Worm (Caenorhabditis elegans) whole organism, L4 larva: ENCODE results near the gene W10G6.6.

Source experiments
- D1046.2 ChIP-seq: fragments of 200-800 bp; sonication (Bioruptor generic); IDR thresholded peaks from 2 replicates; pipeline ENCODE4 v1.3.6; 2022; ENCODE audit warnings: missing genetic modification characterization, missing compliant biosample characterization
- F44E2.7 ChIP-seq: fragments of 200-800 bp; sonication (Bioruptor generic); IDR thresholded peaks from 2 replicates; pipeline ENCODE4 v2.1.2; 2022; ENCODE audit warnings: missing genetic modification characterization, missing compliant biosample characterization
- Y105C5A.15 ChIP-seq: fragments of 200-800 bp; sonication (Bioruptor generic); IDR thresholded peaks from 2 replicates; pipeline ENCODE4 v1.3.6; 2022; ENCODE audit warnings: missing genetic modification characterization, missing compliant biosample characterization
- Y48G9A.11 ChIP-seq: fragments of 200-800 bp; sonication (Bioruptor generic); IDR thresholded peaks from 2 replicates; pipeline ENCODE4 v1.3.6; 2022; ENCODE audit warnings: missing genetic modification reagents, missing genetic modification characterization, missing compliant biosample characterization
- Y5F2A.4 ChIP-seq: fragments of 200-800 bp; sonication (Bioruptor generic); optimal IDR thresholded peaks from 2 replicates; lab custom pipeline; 2018; ENCODE audit warnings: mild to moderate bottlenecking, missing genetic modification characterization, missing compliant biosample characterization
- aha-1 ChIP-seq: fragments of 150-350 bp; peaks from one replicate; lab custom pipeline; 2014; ENCODE audit warnings: missing biosample characterization, missing genetic modification characterization
- ceh-28 ChIP-seq: fragments of 150-350 bp; optimal IDR thresholded peaks from 2 replicates; lab custom pipeline; 2014; ENCODE audit warnings: missing biosample characterization, missing genetic modification reagents, missing genetic modification characterization
- ceh-82 ChIP-seq: sonication (generic microtip); optimal IDR thresholded peaks from 2 replicates; lab custom pipeline; 2017; ENCODE audit warnings: missing biosample characterization, missing genetic modification characterization
- ctbp-1 ChIP-seq: fragments of 200-800 bp; sonication (Bioruptor generic); IDR thresholded peaks from 2 replicates; pipeline ENCODE4 v1.3.6; 2022; ENCODE audit warnings: missing genetic modification reagents, missing genetic modification characterization, missing compliant biosample characterization
- daf-16 ChIP-seq, 3 experiments: sonication (generic microtip); optimal IDR thresholded peaks; 2 replicates each; lab custom pipeline; 2016 to 2017; ENCODE audit warnings: missing genetic modification characterization in 3 of 3, missing genetic modification reagents in 3 of 3, mild to moderate bottlenecking in 2 of 3, missing compliant biosample characterization in 2 of 3, missing biosample characterization in 1 of 3, moderate library complexity in 1 of 3
- dmd-6 ChIP-seq: fragments of 200-800 bp; sonication (Bioruptor generic); IDR thresholded peaks from 2 replicates; pipeline ENCODE4 v1.3.6; 2022; ENCODE audit warnings: missing genetic modification reagents, missing genetic modification characterization, missing compliant biosample characterization
- duxl-1 ChIP-seq: sonication (generic microtip); optimal IDR thresholded peaks from 2 replicates; lab custom pipeline; 2016; ENCODE audit warnings: mild to moderate bottlenecking, missing genetic modification characterization, moderate library complexity, missing compliant biosample characterization; ENCODE audit not compliant: poor library complexity
- dve-1 ChIP-seq: sonication (generic microtip); optimal IDR thresholded peaks from 2 replicates; lab custom pipeline; 2017; ENCODE audit warnings: antibody characterized with exemption, mild to moderate bottlenecking, missing genetic modification characterization, missing compliant biosample characterization; ENCODE audit not compliant: insufficient read depth
- hlh-11 ChIP-seq: fragments of 200-800 bp; sonication (Bioruptor generic); optimal IDR thresholded peaks from 2 replicates; lab custom pipeline; 2018; ENCODE audit warnings: mild to moderate bottlenecking, missing genetic modification characterization, missing compliant biosample characterization
- hlh-30 ChIP-seq: sonication (generic microtip); optimal IDR thresholded peaks from 2 replicates; lab custom pipeline; 2017; ENCODE audit warnings: antibody characterized with exemption, mild to moderate bottlenecking, missing genetic modification characterization, missing compliant biosample characterization; ENCODE audit not compliant: insufficient read depth
- lim-7 ChIP-seq: fragments of 200-800 bp; sonication (Bioruptor generic); IDR thresholded peaks from 2 replicates; pipeline ENCODE4 v1.3.6; 2022; ENCODE audit warnings: missing genetic modification characterization, missing compliant biosample characterization
- lin-39 ChIP-seq: fragments of 150-350 bp; optimal IDR thresholded peaks from 2 replicates; lab custom pipeline; 2014; ENCODE audit warnings: missing biosample characterization, missing genetic modification reagents, missing genetic modification characterization
- lsy-2 ChIP-seq, 2 experiments: fragments of 150-350 bp in 1 of 2; sonication (generic microtip) in 1 of 2; optimal IDR thresholded peaks; 2 replicates each; lab custom pipeline; 2014 to 2017; ENCODE audit warnings: missing biosample characterization in 2 of 2, missing genetic modification characterization in 2 of 2
- mdl-1 ChIP-seq, 2 experiments: fragments of 150-350 bp in 1 of 2; sonication (generic microtip) in 1 of 2; optimal IDR thresholded peaks; 2 replicates each; lab custom pipeline; 2014 to 2017; ENCODE audit warnings: missing biosample characterization in 2 of 2, missing genetic modification characterization in 2 of 2
- mxl-3 ChIP-seq: fragments of 200-800 bp; sonication (Bioruptor generic); optimal IDR thresholded peaks from 2 replicates; lab custom pipeline; 2018; ENCODE audit warnings: mild to moderate bottlenecking, missing genetic modification characterization, missing compliant biosample characterization
- nhr-25 ChIP-seq: sonication (generic microtip); optimal IDR thresholded peaks from 2 replicates; lab custom pipeline; 2017; ENCODE audit warnings: missing genetic modification characterization, mild to moderate bottlenecking, missing compliant biosample characterization, antibody characterized with exemption, moderate library complexity, borderline replicate concordance; ENCODE audit not compliant: insufficient read depth
- nhr-28 ChIP-seq: fragments of 150-350 bp; optimal IDR thresholded peaks from 2 replicates; lab custom pipeline; 2014; ENCODE audit warnings: missing biosample characterization, missing genetic modification characterization
- nhr-41 ChIP-seq: fragments of 200-800 bp; sonication (Bioruptor generic); IDR thresholded peaks from 2 replicates; pipeline ENCODE4 v1.3.6; 2022; ENCODE audit warnings: missing genetic modification reagents, missing genetic modification characterization, missing compliant biosample characterization
- nhr-48 ChIP-seq: sonication (generic microtip); optimal IDR thresholded peaks from 2 replicates; lab custom pipeline; 2016; ENCODE audit warnings: mild to moderate bottlenecking, missing genetic modification characterization, missing compliant biosample characterization
- nhr-6 ChIP-seq: fragments of 150-350 bp; optimal IDR thresholded peaks from 2 replicates; lab custom pipeline; 2014; ENCODE audit warnings: missing biosample characterization, missing genetic modification characterization
- snpc-4 ChIP-seq: fragments of 150-350 bp; optimal IDR thresholded peaks from 2 replicates; lab custom pipeline; 2014; ENCODE audit warnings: missing biosample characterization, missing genetic modification characterization
- tra-1 ChIP-seq: fragments of 200-800 bp; sonication (Bioruptor generic); IDR thresholded peaks from 2 replicates; pipeline ENCODE4 v1.3.6; 2022; ENCODE audit warnings: missing genetic modification reagents, missing genetic modification characterization, missing compliant biosample characterization
- unc-62 ChIP-seq, 3 experiments: fragments of 150-350 bp in 1 of 3; sonication (generic microtip); optimal IDR thresholded peaks in 2 of 3; peaks in 1 of 3; 1 replicate in 1 of 3; 2 replicates in 2 of 3; lab custom pipeline; 2014 to 2017; ENCODE audit warnings: missing biosample characterization in 3 of 3, missing genetic modification characterization in 3 of 3, missing genetic modification reagents in 3 of 3, missing genotype in 1 of 3
- zag-1 ChIP-seq: fragments of 150-350 bp; optimal IDR thresholded peaks from 2 replicates; lab custom pipeline; 2014; ENCODE audit warnings: missing biosample characterization, missing genetic modification characterization
- ztf-7 ChIP-seq: fragments of 150-350 bp; optimal IDR thresholded peaks from 2 replicates; lab custom pipeline; 2014; ENCODE audit warnings: missing biosample characterization, missing genetic modification characterization

Gene W10G6.6

ce11 chrX:16297123-16297522 is 46.5 kb upstream of the W10G6.6 start (continued):
- TF ChIP-seq duxl-1 (tag; lab: Kevin White, UChicago) (no peak), nhr-6 (tag; lab: Kevin White, UChicago) (no peak), nhr-41 (GFP tag; lab: Robert Waterston, UW) (no peak), ztf-7 (tag; lab: Kevin White, UChicago) (no peak)

- TF ChIP-seq unc-62 (GFP tag; optimal IDR thresholded peaks at IDR 0.05 in 1 of 2; lab: Kevin White, UChicago) = peak in 1 of 2 experiments; percentile 14
- no peak for TF ChIP-seq unc-62 (tag; optimal IDR thresholded peaks at IDR 0.05; lab: Kevin White, UChicago)
- no peak for TF ChIP-seq ceh-82 (tag; lab: Kevin White, UChicago)
- TF ChIP-seq aha-1 (tag; lab: Kevin White, UChicago) = peak; percentile 82
Observed at ce11 chrX:16292933-16293332, 42.4 kb upstream of the W10G6.6 start, which contains the start of gene F52E10.4. F52E10.4 (minus strand) TSS chrX:16293033.

- TF ChIP-seq hlh-30 (peak; percentile 68), nhr-25 (tag; lab: Kevin White, UChicago) (peak; percentile 64), ctbp-1 (GFP tag; lab: Robert Waterston, UW) (no peak), nhr-28 (tag; lab: Kevin White, UChicago) (peak; percentile 16), hlh-11 (tag; lab: Kevin White, UChicago) (peak; percentile 40), mxl-3 (GFP tag; lab: Kevin White, UChicago) (peak; percentile 93), daf-16 (GFP tag; optimal IDR thresholded peaks at IDR 0.05; lab: Kevin White, UChicago) (no peak), daf-16 (tag; optimal IDR thresholded peaks at IDR 0.05; lab: Kevin White, UChicago) (peak; percentile 23), tra-1 (GFP tag; lab: Robert Waterston, UW) (0 out of 2 replicates have a peak, but pooled peaks have one; percentile 38), dmd-6 (GFP tag; lab: Robert Waterston, UW) (peak; percentile 80), nhr-48 (peak; percentile 15), dve-1 (tag; lab: Kevin White, UChicago) (peak; percentile 28), Y105C5A.15 (no peak), mdl-1 (tag; optimal IDR thresholded peaks at IDR 0.05; lab: Kevin White, UChicago) (peak in 1 of 2 experiments; percentile 69), F44E2.7 (no peak), lsy-2 (tag; optimal IDR thresholded peaks at IDR 0.05; lab: Kevin White, UChicago) (peak in 1 of 2 experiments; percentile 13)
- TF ChIP-seq, all 104 proteins: peak for 12
Observed at ce11 chrX:16290536-16290935, 40.0 kb upstream of the W10G6.6 start.

- TF ChIP-seq Y48G9A.11 (GFP tag; lab: Robert Waterston, UW) = 0 out of 2 replicates have a peak, but pooled peaks have one; percentile 19
- no peak for TF ChIP-seq D1046.2 (GFP tag; lab: Robert Waterston, UW)
- peak; percentile 33 for TF ChIP-seq snpc-4 (tag; lab: Kevin White, UChicago)
- TF ChIP-seq aha-1 (tag; lab: Kevin White, UChicago) = peak; percentile 12
Observed at ce11 chrX:16289635-16290034, 39.1 kb upstream of the W10G6.6 start.

- 0 out of 2 replicates have a peak, but pooled peaks have one; percentile 36 for TF ChIP-seq tra-1 (GFP tag; lab: Robert Waterston, UW)
- TF ChIP-seq duxl-1 (tag; lab: Kevin White, UChicago) = no peak
- peak in 1 of 2 experiments; percentile 14 for TF ChIP-seq daf-16 (GFP tag; optimal IDR thresholded peaks at IDR 0.05; lab: Kevin White, UChicago)
- TF ChIP-seq daf-16 (tag; optimal IDR thresholded peaks at IDR 0.05; lab: Kevin White, UChicago) = peak; percentile 9
- TF ChIP-seq lim-7 (GFP tag; lab: Robert Waterston, UW) = 0 out of 2 replicates have a peak, but pooled peaks have one; percentile 59
- no peak for TF ChIP-seq ceh-28
- no peak for TF ChIP-seq nhr-48
- TF ChIP-seq Y5F2A.4 (GFP tag; lab: Kevin White, UChicago) = no peak
- peak; percentile 37 for TF ChIP-seq dve-1 (tag; lab: Kevin White, UChicago)
- no peak for TF ChIP-seq zag-1 (tag; lab: Kevin White, UChicago)
- no peak for TF ChIP-seq lin-39 (tag; lab: Kevin White, UChicago)
- peak; percentile 4 for TF ChIP-seq hlh-30
- TF ChIP-seq lsy-2 (tag; optimal IDR thresholded peaks at IDR 0.05; lab: Kevin White, UChicago) = no peak
Observed at ce11 chrX:16285151-16285550, 34.6 kb upstream of the W10G6.6 start.
